Worm (Caenorhabditis elegans): ENCODE results near the gene K09E2.3.

Gene K09E2.3

ce11 chrX:8727306-8727705 lies 54.4 kb downstream of the K09E2.3 start, which contains the start of gene EGAP4.1:
Gene EGAP4.1 (minus strand): TSS chrX:8727406.
- no peak for TF ChIP-seq ZK546.5 (tag; optimal IDR thresholded peaks at IDR 0.05)
- TF ChIP-seq mbf-1 (tag; optimal IDR thresholded peaks at IDR 0.05) = no peak
- TF ChIP-seq C34F6.9 (tag; optimal IDR thresholded peaks at IDR 0.05) = no peak
- TF ChIP-seq skn-1 (tag; optimal IDR thresholded peaks at IDR 0.05) = no peak
- TF ChIP-seq nhr-23 (tag; optimal IDR thresholded peaks at IDR 0.05) = no peak

Data from whole organism, L2 larva.